Fruit fly (Drosophila melanogaster) whole organism, embryonic: ENCODE data around the gene CG5592.

Source experiments
- BtbVII ChIP-seq: fragments of 200-800 bp; sonication (Bioruptor generic); optimal IDR thresholded peaks from 3 replicates; lab custom pipeline; 2017; ENCODE audit warnings: missing biosample characterization, mild to moderate bottlenecking, missing genetic modification characterization
- CG10209 ChIP-seq: fragments of 200-800 bp; sonication (Bioruptor generic); optimal IDR thresholded peaks from 3 replicates; lab custom pipeline; 2017; ENCODE audit warnings: missing biosample characterization, mild to moderate bottlenecking, missing genetic modification characterization, missing genetic modification reagents
- CG10321 ChIP-seq: fragments of 200-800 bp; sonication (Bioruptor generic); IDR thresholded peaks from 2 replicates; pipeline ENCODE4 v1.3.6; 2022; ENCODE audit warnings: missing biosample characterization, missing genetic modification characterization
- CG10431 ChIP-seq: fragments of 200-800 bp; sonication (Bioruptor generic); optimal IDR thresholded peaks from 3 replicates; lab custom pipeline; 2018; ENCODE audit warnings: missing biosample characterization, mild to moderate bottlenecking, missing genetic modification characterization
- CG11456 ChIP-seq: fragments of 200-800 bp; sonication (Bioruptor generic); IDR thresholded peaks from 3 replicates; pipeline ENCODE4 v1.3.6; 2022; ENCODE audit warnings: missing biosample characterization, missing genetic modification characterization
- CG11696 ChIP-seq: fragments of 200-800 bp; sonication (Bioruptor generic); IDR thresholded peaks from 2 replicates; pipeline ENCODE4 v1.3.6; 2022; ENCODE audit warnings: missing biosample characterization, missing genetic modification characterization
- CG12769 ChIP-seq: fragments of 200-800 bp; sonication (Bioruptor generic); optimal IDR thresholded peaks from 2 replicates; lab custom pipeline; 2019; ENCODE audit warnings: missing biosample characterization, mild to moderate bottlenecking, missing genetic modification characterization, moderate library complexity
- CG13287 ChIP-seq: fragments of 200-800 bp; sonication (Bioruptor generic); IDR thresholded peaks from 2 replicates; pipeline ENCODE4 v1.3.6; 2022; ENCODE audit warnings: missing biosample characterization, missing genetic modification characterization; ENCODE audit not compliant: partially characterized antibody
- CG15514 ChIP-seq: fragments of 200-800 bp; sonication (Bioruptor generic); optimal IDR thresholded peaks from 3 replicates; lab custom pipeline; 2017; ENCODE audit warnings: missing biosample characterization, missing genetic modification characterization, mild to moderate bottlenecking, moderate library complexity, missing genetic modification reagents
- CG1603 ChIP-seq: fragments of 200-800 bp; sonication (Bioruptor generic); optimal IDR thresholded peaks from 2 replicates; lab custom pipeline; 2019; ENCODE audit warnings: missing biosample characterization, mild to moderate bottlenecking, missing genetic modification characterization, moderate library complexity
- CG17328 ChIP-seq: fragments of 200-800 bp; sonication (Bioruptor generic); IDR thresholded peaks from 2 replicates; pipeline ENCODE4 v1.3.6; 2022; ENCODE audit warnings: missing biosample characterization, missing genetic modification characterization
- CG17829 ChIP-seq: fragments of 200-800 bp; optimal IDR thresholded peaks from 2 replicates; lab custom pipeline; 2019; ENCODE audit warnings: missing biosample characterization, mild to moderate bottlenecking, missing genetic modification characterization, moderate library complexity
- CG18476 ChIP-seq: fragments of 200-800 bp; sonication (Bioruptor generic); optimal IDR thresholded peaks from 2 replicates; lab custom pipeline; 2016; ENCODE audit warnings: missing biosample characterization, mild to moderate bottlenecking, missing genetic modification characterization
- CG2116 ChIP-seq: fragments of 200-800 bp; sonication (Bioruptor generic); optimal IDR thresholded peaks from 3 replicates; lab custom pipeline; 2018; ENCODE audit warnings: missing biosample characterization, mild to moderate bottlenecking, missing genetic modification characterization
- CG2120 ChIP-seq: fragments of 200-800 bp; sonication (Bioruptor generic); optimal IDR thresholded peaks from 3 replicates; lab custom pipeline; 2016; ENCODE audit warnings: missing biosample characterization, missing genetic modification characterization
- CG34224 ChIP-seq: fragments of 200-800 bp; sonication (Bioruptor generic); IDR thresholded peaks from 3 replicates; pipeline ENCODE4 v1.3.6; 2022; ENCODE audit warnings: missing biosample characterization, missing genetic modification characterization; ENCODE audit not compliant: partially characterized antibody
- CG5180 ChIP-seq: fragments of 200-800 bp; sonication (Bioruptor generic); optimal IDR thresholded peaks from 3 replicates; lab custom pipeline; 2017; ENCODE audit warnings: missing biosample characterization, missing genetic modification characterization, mild to moderate bottlenecking, moderate library complexity, missing genetic modification reagents
- CG5245 ChIP-seq: fragments of 200-800 bp; sonication (Bioruptor generic); optimal IDR thresholded peaks from 3 replicates; lab custom pipeline; 2016; ENCODE audit warnings: missing biosample characterization, missing genetic modification characterization
- CG9437 ChIP-seq: fragments of 200-800 bp; sonication (Bioruptor generic); optimal IDR thresholded peaks from 2 replicates; lab custom pipeline; 2018; ENCODE audit warnings: missing biosample characterization, mild to moderate bottlenecking, missing genetic modification characterization
- CG9797 ChIP-seq: fragments of 200-800 bp; sonication (Bioruptor generic); optimal IDR thresholded peaks from 3 replicates; lab custom pipeline; 2018; ENCODE audit warnings: missing biosample characterization, mild to moderate bottlenecking, missing genetic modification characterization
- D19A ChIP-seq: fragments of 200-800 bp; optimal IDR thresholded peaks from 3 replicates; lab custom pipeline; 2019; ENCODE audit warnings: missing biosample characterization, mild to moderate bottlenecking, missing genetic modification characterization, moderate library complexity
- Dfd ChIP-seq, 2 experiments: fragments of >200 bp; optimal IDR thresholded peaks; 2 replicates each; lab custom pipeline; 2017; ENCODE audit warnings: missing biosample characterization in 2 of 2, missing genetic modification characterization in 2 of 2
- HLH4C ChIP-seq: fragments of 200-800 bp; sonication (Bioruptor generic); IDR thresholded peaks from 3 replicates; pipeline ENCODE4 v1.3.6; 2022; ENCODE audit warnings: missing biosample characterization, missing genetic modification characterization; ENCODE audit not compliant: partially characterized antibody
- Oaz ChIP-seq: fragments of 200-800 bp; sonication (Bioruptor generic); IDR thresholded peaks from 2 replicates; pipeline ENCODE4 v1.3.6; 2022; ENCODE audit warnings: missing biosample characterization, missing genetic modification characterization
- Rx ChIP-seq: fragments of 200-800 bp; sonication (Bioruptor generic); IDR thresholded peaks from 2 replicates; pipeline ENCODE4 v1.3.6; 2022; ENCODE audit warnings: missing biosample characterization, missing genetic modification characterization
- Sox100B ChIP-seq: fragments of 200-800 bp; sonication (Bioruptor generic); optimal IDR thresholded peaks from 3 replicates; lab custom pipeline; 2018; ENCODE audit warnings: missing biosample characterization, mild to moderate bottlenecking, missing genetic modification characterization
- TFAM ChIP-seq: fragments of 200-800 bp; sonication (Bioruptor generic); optimal IDR thresholded peaks from 2 replicates; lab custom pipeline; 2017; ENCODE audit warnings: missing biosample characterization, missing genetic modification characterization, inconsistent platforms
- ac ChIP-seq: fragments of 200-800 bp; sonication (Bioruptor generic); optimal IDR thresholded peaks from 3 replicates; lab custom pipeline; 2017; ENCODE audit warnings: missing biosample characterization, mild to moderate bottlenecking, missing genetic modification characterization
- ash1 ChIP-seq: fragments of 200-800 bp; sonication (Bioruptor generic); optimal IDR thresholded peaks from 2 replicates; lab custom pipeline; 2018; ENCODE audit warnings: missing biosample characterization, mild to moderate bottlenecking, missing genetic modification characterization
- br ChIP-seq: fragments of >200 bp; optimal IDR thresholded peaks from 2 replicates; lab custom pipeline; 2017
- btn ChIP-seq: fragments of 200-800 bp; sonication (Bioruptor generic); optimal IDR thresholded peaks from 2 replicates; lab custom pipeline; 2016; ENCODE audit warnings: missing biosample characterization, missing genetic modification characterization
- dm ChIP-seq: fragments of 200-800 bp; sonication (Bioruptor generic); optimal IDR thresholded peaks from 3 replicates; lab custom pipeline; 2016; ENCODE audit warnings: missing biosample characterization, missing genetic modification characterization
- dmrt11E ChIP-seq: fragments of 200-800 bp; sonication (Bioruptor generic); optimal IDR thresholded peaks from 3 replicates; lab custom pipeline; 2018; ENCODE audit warnings: missing biosample characterization, mild to moderate bottlenecking, missing genetic modification characterization, moderate library complexity
- ems ChIP-seq: fragments of 200-800 bp; sonication (Bioruptor generic); optimal IDR thresholded peaks from 3 replicates; lab custom pipeline; 2016; ENCODE audit warnings: missing biosample characterization, missing genetic modification characterization
- esg ChIP-seq: fragments of 200-800 bp; sonication (Bioruptor generic); conservative IDR thresholded peaks from 2 replicates; pipeline ENCODE4 v1.3.6; 2022; ENCODE audit warnings: missing biosample characterization, missing genetic modification characterization
- fru ChIP-seq: fragments of >200 bp; optimal IDR thresholded peaks from 2 replicates; lab custom pipeline; 2017
- grn ChIP-seq: fragments of 200-800 bp; sonication (Bioruptor generic); optimal IDR thresholded peaks from 3 replicates; lab custom pipeline; 2017; ENCODE audit warnings: missing biosample characterization, missing genetic modification characterization
- gsb-n ChIP-seq: fragments of 200-800 bp; sonication (Bioruptor generic); optimal IDR thresholded peaks from 3 replicates; lab custom pipeline; 2018; ENCODE audit warnings: missing biosample characterization, mild to moderate bottlenecking, missing genetic modification characterization
- lbe ChIP-seq: fragments of 200-800 bp; sonication (Bioruptor generic); optimal IDR thresholded peaks from 2 replicates; lab custom pipeline; 2016; ENCODE audit warnings: missing biosample characterization, mild to moderate bottlenecking, missing genetic modification characterization
- luna ChIP-seq: fragments of 200-800 bp; sonication (Bioruptor generic); optimal IDR thresholded peaks from 2 replicates; lab custom pipeline; 2016; ENCODE audit warnings: missing biosample characterization, missing genetic modification characterization
- nerfin-1 ChIP-seq: fragments of 200-800 bp; sonication (Bioruptor generic); optimal IDR thresholded peaks from 3 replicates; lab custom pipeline; 2019; ENCODE audit warnings: missing biosample characterization, mild to moderate bottlenecking, missing genetic modification characterization, moderate library complexity
- odd ChIP-seq: fragments of 200-800 bp; sonication (Bioruptor generic); optimal IDR thresholded peaks from 2 replicates; lab custom pipeline; 2017; ENCODE audit warnings: missing biosample characterization, mild to moderate bottlenecking, missing genetic modification characterization
- onecut ChIP-seq: fragments of 200-800 bp; sonication (Bioruptor generic); IDR thresholded peaks from 2 replicates; pipeline ENCODE4 v1.3.6; 2022; ENCODE audit warnings: missing biosample characterization, missing genetic modification characterization
- pan ChIP-seq, 4 experiments: fragments of >200 bp in 3 of 4; fragments of 200-800 bp in 1 of 4; sonication (Bioruptor generic) in 1 of 4; optimal IDR thresholded peaks in 3 of 4; IDR thresholded peaks in 1 of 4; 2 replicates each; pipeline versions ENCODE4 v1.3.6 to Lab custom; 2017 to 2022; ENCODE audit warnings: missing biosample characterization in 2 of 4, missing genetic modification characterization in 2 of 4, mixed read lengths in 1 of 4
- phol ChIP-seq: fragments of 200-800 bp; sonication (Bioruptor generic); optimal IDR thresholded peaks from 3 replicates; lab custom pipeline; 2018; ENCODE audit warnings: missing biosample characterization, mild to moderate bottlenecking, missing genetic modification characterization, moderate library complexity
- ranshi ChIP-seq: fragments of 200-800 bp; sonication (Bioruptor generic); IDR thresholded peaks from 2 replicates; pipeline ENCODE4 v1.3.6; 2022; ENCODE audit warnings: missing biosample characterization, missing genetic modification characterization
- run ChIP-seq: fragments of 200-800 bp; sonication (Bioruptor generic); optimal IDR thresholded peaks from 3 replicates; lab custom pipeline; 2018; ENCODE audit warnings: missing biosample characterization, mild to moderate bottlenecking, missing genetic modification characterization
- slp2 ChIP-seq: fragments of 200-800 bp; sonication (Bioruptor generic); optimal IDR thresholded peaks from 2 replicates; lab custom pipeline; 2016; ENCODE audit warnings: missing biosample characterization, missing genetic modification characterization
- sob ChIP-seq: fragments of 200-800 bp; sonication (Bioruptor generic); IDR thresholded peaks from 2 replicates; pipeline ENCODE4 v1.3.6; 2022; ENCODE audit warnings: missing biosample characterization, missing genetic modification characterization
- tap ChIP-seq: fragments of 200-800 bp; optimal IDR thresholded peaks from 3 replicates; lab custom pipeline; 2019; ENCODE audit warnings: missing biosample characterization, mild to moderate bottlenecking, missing genetic modification characterization, moderate library complexity
- zen2 ChIP-seq: fragments of 200-800 bp; sonication (Bioruptor generic); IDR thresholded peaks from 3 replicates; pipeline ENCODE4 v1.3.6; 2022; ENCODE audit warnings: missing biosample characterization, missing genetic modification characterization; ENCODE audit not compliant: partially characterized antibody

Gene CG5592

DNA sequence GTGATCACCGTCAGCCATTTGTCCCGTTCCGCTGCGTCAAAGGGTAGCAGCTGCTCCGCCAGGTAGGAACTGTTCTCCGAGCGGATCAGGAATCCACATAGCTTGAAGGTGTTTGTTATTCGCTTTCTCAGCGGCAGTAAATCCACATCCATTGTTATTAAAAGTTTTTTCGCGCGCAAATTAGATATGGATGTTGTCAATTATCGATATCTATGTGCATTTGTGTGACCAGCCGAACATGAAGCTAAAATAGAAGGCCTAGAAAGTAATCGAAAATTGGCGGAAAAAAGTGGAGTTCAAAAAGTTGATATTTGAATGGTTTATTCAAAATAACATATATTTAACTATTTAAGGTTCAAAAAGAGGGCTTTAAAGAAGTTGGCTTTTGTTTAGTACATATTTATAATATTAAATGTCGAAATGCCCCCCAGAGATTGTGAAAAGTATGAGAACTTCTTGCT, at the start of gene CG5592, which contains the start of gene PolE2 (continued):
- no peak for TF ChIP-seq CG10321 (GFP tag; lab: Robert Waterston, UW)
- TF ChIP-seq br (lab: Kevin White, UChicago): no peak
- no peak for TF ChIP-seq run (tag; lab: Kevin White, UChicago)
- TF ChIP-seq onecut (GFP tag; lab: Robert Waterston, UW): no peak
- TF ChIP-seq CG5180 (GFP tag; lab: Kevin White, UChicago): no peak
- peak; percentile 22 for TF ChIP-seq CG15514 (GFP tag; lab: Kevin White, UChicago)
- no peak for TF ChIP-seq CG17829 (tag; lab: Kevin White, UChicago)
- TF ChIP-seq zen2: no peak
- no peak for TF ChIP-seq Oaz (GFP tag; lab: Robert Waterston, UW)
- no peak for TF ChIP-seq fru (lab: Kevin White, UChicago)
- TF ChIP-seq CG11456 (GFP tag; lab: Robert Waterston, UW): no peak
- no peak for TF ChIP-seq gsb-n (tag; lab: Kevin White, UChicago)
- no peak for TF ChIP-seq TFAM (GFP tag; lab: Kevin White, UChicago)
- TF ChIP-seq D19A (tag; lab: Kevin White, UChicago): no peak
- no peak for TF ChIP-seq lbe (GFP tag; lab: Kevin White, UChicago)
- TF ChIP-seq CG10209: no peak
- TF ChIP-seq CG2116: peak; percentile 83
- TF ChIP-seq CG5245 (GFP tag; lab: Kevin White, UChicago): no peak
- no peak for TF ChIP-seq CG1603 (tag; lab: Kevin White, UChicago)
- TF ChIP-seq CG17328 (GFP tag; lab: Robert Waterston, UW): no peak
- TF ChIP-seq btn (GFP tag; lab: Kevin White, UChicago): no peak
- TF ChIP-seq CG9437: no peak
- TF ChIP-seq odd (GFP tag; lab: Kevin White, UChicago): no peak
- no peak for TF ChIP-seq sob (GFP tag; lab: Robert Waterston, UW)
- TF ChIP-seq Rx (GFP tag; lab: Robert Waterston, UW): no peak
- TF ChIP-seq esg (GFP tag; lab: Robert Waterston, UW): no peak
- TF ChIP-seq phol (tag; lab: Kevin White, UChicago): peak; percentile 20
- peak; percentile 43; the same call in 1 of the 3 replicates for TF ChIP-seq CG34224
- TF ChIP-seq grn (GFP tag; lab: Kevin White, UChicago): no peak
- no peak for TF ChIP-seq CG18476 (GFP tag; lab: Kevin White, UChicago)
- no peak for TF ChIP-seq nerfin-1 (tag; lab: Kevin White, UChicago)
- TF ChIP-seq CG13287 (GFP tag; lab: Robert Waterston, UW): peak; percentile 70
- TF ChIP-seq ash1 (GFP tag; lab: Kevin White, UChicago): no peak
- TF ChIP-seq CG12769: no peak
- TF ChIP-seq Sox100B (GFP tag; lab: Kevin White, UChicago): no peak
- TF ChIP-seq dm: no peak
- TF ChIP-seq tap: no peak
- no peak for TF ChIP-seq ranshi (GFP tag; lab: Robert Waterston, UW)
- TF ChIP-seq CG10431: no peak
- TF ChIP-seq CG2120 (GFP tag; lab: Kevin White, UChicago): no peak
- no peak for TF ChIP-seq BtbVII
- TF ChIP-seq ac (GFP tag; lab: Kevin White, UChicago): no peak
- no peak for TF ChIP-seq luna (GFP tag; lab: Kevin White, UChicago)
- peak; percentile 54; the same call in 1 of the 3 replicates for TF ChIP-seq HLH4C (GFP tag; lab: Robert Waterston, UW)
- no peak for TF ChIP-seq ems (GFP tag; lab: Kevin White, UChicago)
- no peak for TF ChIP-seq dmrt11E (tag; lab: Kevin White, UChicago)
- no peak for TF ChIP-seq Dfd (GFP tag; optimal IDR thresholded peaks at IDR 0.05; lab: Kevin White, UChicago)
- TF ChIP-seq CG9797 (GFP tag; lab: Kevin White, UChicago): peak; percentile 40
- TF ChIP-seq pan (optimal IDR thresholded peaks at IDR 0.05; lab: Kevin White, UChicago): no peak
- TF ChIP-seq pan (GFP tag; optimal IDR thresholded peaks at IDR 0.05 in 1 of 2, IDR thresholded peaks at IDR 0.05 in 1 of 2): no peak
- no peak for TF ChIP-seq slp2
- no peak for TF ChIP-seq CG11696
